Fruit fly (Drosophila melanogaster): ENCODE results near the gene CG15025.

CG15025 gene

DNA sequence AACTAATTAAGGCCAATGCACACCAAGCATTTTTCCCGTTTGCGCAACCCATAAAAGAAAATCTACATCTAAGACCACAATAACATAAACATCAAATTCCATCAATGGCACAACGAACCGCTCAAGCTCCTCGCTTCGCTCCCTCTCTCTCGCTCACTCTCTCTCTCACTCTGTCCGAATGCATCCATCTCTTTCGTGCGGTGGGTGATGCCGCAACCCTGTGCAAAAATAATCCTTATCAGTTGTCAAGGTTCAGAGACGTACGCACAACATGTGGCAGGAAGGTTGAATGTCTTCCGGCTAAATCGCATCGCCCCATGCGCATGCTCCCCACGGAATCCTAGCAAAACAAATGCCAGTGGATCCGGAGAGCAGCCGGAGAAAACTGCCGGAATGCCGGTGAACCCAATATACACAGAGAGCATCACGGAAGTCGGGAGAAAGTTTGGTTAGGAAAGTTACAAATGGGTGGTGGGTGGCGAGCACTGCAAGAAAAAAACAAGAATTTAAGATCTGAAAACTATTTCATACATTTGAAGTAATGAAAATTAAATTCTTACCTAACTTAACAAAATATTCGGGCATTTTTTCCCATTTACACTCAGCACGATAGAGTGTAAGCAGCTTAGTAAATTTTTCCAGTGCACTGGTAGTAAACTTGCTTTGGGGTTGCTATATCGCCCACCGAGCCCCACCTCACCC is 7.9 kb upstream of the CG15025 start (continued):
- peak; percentile 93 for TF ChIP-seq ttk (GFP tag; IDR thresholded peaks at IDR 0.05)
- TF ChIP-seq CG6654 (GFP tag; optimal IDR thresholded peaks at IDR 0.05): peak; percentile 80
- TF ChIP-seq trh (GFP tag; optimal IDR thresholded peaks at IDR 0.05): peak; percentile 80
- TF ChIP-seq CG3065 (GFP tag; optimal IDR thresholded peaks at IDR 0.05): peak; percentile 47
- TF ChIP-seq gsb (GFP tag; IDR thresholded peaks at IDR 0.05): peak; percentile 90
- TF ChIP-seq CG17912 (GFP tag; optimal IDR thresholded peaks at IDR 0.05): no peak
- peak; percentile 48 for TF ChIP-seq CG2116 (GFP tag; optimal IDR thresholded peaks at IDR 0.05)
- peak; percentile 88 for TF ChIP-seq Ravus (GFP tag; IDR thresholded peaks at IDR 0.05)
- TF ChIP-seq ken (GFP tag; IDR thresholded peaks at IDR 0.05): peak; percentile 94
- peak; percentile 33 for TF ChIP-seq MESR4 (GFP tag; optimal IDR thresholded peaks at IDR 0.05)
- peak; percentile 79 for TF ChIP-seq MTF-1 (GFP tag; optimal IDR thresholded peaks at IDR 0.05; ENCODE audit: borderline replicate concordance)
- TF ChIP-seq crc (GFP tag; optimal IDR thresholded peaks at IDR 0.05): peak; percentile 84
- TF ChIP-seq CG10431 (GFP tag; optimal IDR thresholded peaks at IDR 0.05): peak; percentile 42
- peak; percentile 54 for TF ChIP-seq psq (GFP tag; optimal IDR thresholded peaks at IDR 0.05)
- peak; percentile 90 for TF ChIP-seq NFAT (GFP tag; IDR thresholded peaks at IDR 0.05)
- peak; percentile 79 for TF ChIP-seq Bteb2 (GFP tag; optimal IDR thresholded peaks at IDR 0.05)
- peak; percentile 96 for TF ChIP-seq CG2678 (tag; optimal IDR thresholded peaks at IDR 0.05)
- TF ChIP-seq sob (GFP tag; IDR thresholded peaks at IDR 0.05): peak; percentile 96
- no peak for TF ChIP-seq tna (GFP tag; IDR thresholded peaks at IDR 0.05; ENCODE audit: partially characterized antibody)
- peak; percentile 42 for TF ChIP-seq ash1 (GFP tag; optimal IDR thresholded peaks at IDR 0.05)
- TF ChIP-seq ewg (GFP tag; optimal IDR thresholded peaks at IDR 0.05): peak; percentile 85
- TF ChIP-seq yki (optimal IDR thresholded peaks at IDR 0.05): no peak
- TF ChIP-seq sug (tag; optimal IDR thresholded peaks at IDR 0.05): peak; percentile 87
- peak; percentile 92 for TF ChIP-seq Xrp1 (GFP tag; IDR thresholded peaks at IDR 0.05)
- peak; percentile 73 for TF ChIP-seq NC2β (GFP tag; optimal IDR thresholded peaks at IDR 0.05)
- TF ChIP-seq peb (GFP tag; IDR thresholded peaks at IDR 0.05): peak; percentile 89
- TF ChIP-seq kay (GFP tag; optimal IDR thresholded peaks at IDR 0.05): peak; percentile 89
- peak; percentile 73 for TF ChIP-seq CG17186 (GFP tag; optimal IDR thresholded peaks at IDR 0.05)
- TF ChIP-seq sd (tag; optimal IDR thresholded peaks at IDR 0.05): peak; percentile 76
- peak in 1 of 2 experiments; percentile 36 for TF ChIP-seq Hr78 (GFP tag; optimal IDR thresholded peaks at IDR 0.05)
- peak; percentile 79 for TF ChIP-seq CG13624 (GFP tag; optimal IDR thresholded peaks at IDR 0.05)
- peak; percentile 96 for TF ChIP-seq schlank (tag; optimal IDR thresholded peaks at IDR 0.05)
- TF ChIP-seq gcm (GFP tag; optimal IDR thresholded peaks at IDR 0.05): peak; percentile 78
- TF ChIP-seq jigr1 (GFP tag; IDR thresholded peaks at IDR 0.05): peak; percentile 77; the same call in 2 of the 3 replicates
- TF ChIP-seq dmrt11E (tag; optimal IDR thresholded peaks at IDR 0.05): peak; percentile 47
- TF ChIP-seq zen2 (GFP tag; IDR thresholded peaks at IDR 0.05; ENCODE audit: partially characterized antibody): no peak
- TF ChIP-seq da (GFP tag; optimal IDR thresholded peaks at IDR 0.05): peak; percentile 68
- peak; percentile 93 for TF ChIP-seq maf-S (GFP tag; optimal IDR thresholded peaks at IDR 0.05)
- TF ChIP-seq CG12071 (GFP tag; optimal IDR thresholded peaks at IDR 0.05): peak; percentile 95
- TF ChIP-seq abd-A (tag; optimal IDR thresholded peaks at IDR 0.05): peak; percentile 69
- TF ChIP-seq dm (GFP tag; optimal IDR thresholded peaks at IDR 0.05): peak; percentile 64
- TF ChIP-seq YL-1 (GFP tag; optimal IDR thresholded peaks at IDR 0.05): peak; percentile 61
- TF ChIP-seq CG10654 (GFP tag; optimal IDR thresholded peaks at IDR 0.05): peak; percentile 93
- TF ChIP-seq CG1647 (GFP tag; optimal IDR thresholded peaks at IDR 0.05): peak; percentile 49
- TF ChIP-seq cas (GFP tag; IDR thresholded peaks at IDR 0.05): peak; percentile 82
- peak; percentile 96 for TF ChIP-seq HLH3B (GFP tag; IDR thresholded peaks at IDR 0.05)
- peak; percentile 83 for TF ChIP-seq Abd-B (GFP tag; optimal IDR thresholded peaks at IDR 0.05)
- TF ChIP-seq twi (tag; optimal IDR thresholded peaks at IDR 0.05): peak; percentile 73
- peak; percentile 84 for TF ChIP-seq jumu (GFP tag; optimal IDR thresholded peaks at IDR 0.05)
- peak; percentile 73 for TF ChIP-seq Mad (GFP tag; optimal IDR thresholded peaks at IDR 0.05)

Data from whole organism, embryonic.